Worm (Caenorhabditis elegans): ENCODE results near the gene fbxa-150.

The fbxa-150 gene

ce11 chrV:20479013-20479739, 43.2 kb upstream of the fbxa-150 start, which contains the start of the genes calf-1 and rpl-2 (continued):
- TF ChIP-seq dsc-1 (tag; optimal IDR thresholded peaks at IDR 0.05) (peak; percentile 57), zag-1 (tag; optimal IDR thresholded peaks at IDR 0.05) (no peak), xbp-1 (tag; optimal IDR thresholded peaks at IDR 0.05) (peak; percentile 59), nhr-71 (tag; optimal IDR thresholded peaks at IDR 0.05) (peak; percentile 78), snpc-4 (tag; optimal IDR thresholded peaks at IDR 0.05) (no peak), sox-4 (tag; optimal IDR thresholded peaks at IDR 0.05) (no peak), alr-1 (tag; optimal IDR thresholded peaks at IDR 0.05; ENCODE audit: borderline replicate concordance) (no peak), dpl-1 (GFP tag; optimal IDR thresholded peaks at IDR 0.05) (peak; percentile 55 to 67 (median 63)), isw-1 (GFP tag; IDR thresholded peaks at IDR 0.05) (peak; percentile 51), ceh-63 (GFP tag; optimal IDR thresholded peaks at IDR 0.05) (no peak), sptf-1 (tag; optimal IDR thresholded peaks at IDR 0.05) (no peak), pax-3 (tag; optimal IDR thresholded peaks at IDR 0.05) (no peak), efl-3 (GFP tag; optimal IDR thresholded peaks at IDR 0.05) (no peak), lin-39 (tag; optimal IDR thresholded peaks at IDR 0.05) (no peak), ztf-4 (tag; optimal IDR thresholded peaks at IDR 0.05) (no peak), lin-13 (GFP tag; optimal IDR thresholded peaks at IDR 0.05) (peak; percentile 28), nhr-90 (tag; optimal IDR thresholded peaks at IDR 0.05; ENCODE audit: poor library complexity) (no peak), unc-62 (GFP tag; optimal IDR thresholded peaks at IDR 0.05) (no peak), lin-14 (GFP tag; optimal IDR thresholded peaks at IDR 0.05) (no peak), ztf-11 (tag; optimal IDR thresholded peaks at IDR 0.05) (no peak), ets-5 (GFP tag; IDR thresholded peaks at IDR 0.05) (no peak), swsn-7 (tag; optimal IDR thresholded peaks at IDR 0.05) (peak; percentile 53), nhr-28 (tag; optimal IDR thresholded peaks at IDR 0.05) (no peak), nhr-19 (GFP tag; conservative IDR thresholded peaks at IDR 0.05) (peak; percentile 43), fkh-4 (tag; optimal IDR thresholded peaks at IDR 0.05; ENCODE audit: borderline replicate concordance) (no peak), nhr-20 (tag; optimal IDR thresholded peaks at IDR 0.05) (peak; percentile 51), ceh-82 (tag; optimal IDR thresholded peaks at IDR 0.05) (peak; percentile 24 to 61 (median 59)), elt-3 (tag; optimal IDR thresholded peaks at IDR 0.05) (peak in 1 of 6 experiments; percentile 51), sup-37 (GFP tag; optimal IDR thresholded peaks at IDR 0.05) (no peak), Y116A8C.19 (tag; optimal IDR thresholded peaks at IDR 0.05; ENCODE audit: borderline replicate concordance) (no peak), egl-27 (tag; optimal IDR thresholded peaks at IDR 0.05) (no peak), C16A3.4 (tag; optimal IDR thresholded peaks at IDR 0.05) (peak; percentile 67), nhr-84 (tag; optimal IDR thresholded peaks at IDR 0.05) (no peak), aly-2 (tag; optimal IDR thresholded peaks at IDR 0.05) (no peak), nhr-12 (tag; optimal IDR thresholded peaks at IDR 0.05) (no peak), lsy-2 (tag; optimal IDR thresholded peaks at IDR 0.05) (peak; percentile 33 to 86), fos-1 (tag; optimal IDR thresholded peaks at IDR 0.05) (no peak), unc-98 (GFP tag; IDR thresholded peaks at IDR 0.05) (no peak), tlp-1 (tag; optimal IDR thresholded peaks at IDR 0.05) (no peak), lir-3 (tag; optimal IDR thresholded peaks at IDR 0.05; ENCODE audit: poor library complexity) (no peak), nhr-237 (tag; optimal IDR thresholded peaks at IDR 0.05) (peak; percentile 9), unc-30 (tag; optimal IDR thresholded peaks at IDR 0.05) (no peak), unc-86 (tag; optimal IDR thresholded peaks at IDR 0.05) (no peak), nhr-85 (tag) (peak; percentile 80), vab-15 (tag; optimal IDR thresholded peaks at IDR 0.05) (no peak), C04F5.9 (tag; optimal IDR thresholded peaks at IDR 0.05) (no peak), tbx-2 (tag; optimal IDR thresholded peaks at IDR 0.05) (peak; percentile 68), lin-35 (GFP tag; optimal IDR thresholded peaks at IDR 0.05) (peak; percentile 62 to 84), pqm-1 (tag; optimal IDR thresholded peaks at IDR 0.05) (no peak), mab-9 (GFP tag; IDR thresholded peaks at IDR 0.05) (no peak), irx-1 (tag; optimal IDR thresholded peaks at IDR 0.05) (no peak), ama-1 (optimal IDR thresholded peaks at IDR 0.05) (no peak)

Measured in whole organism, L1 larva.